Worm (Caenorhabditis elegans): Measurements from ENCODE around the gene nep-3.

- TF ChIP-seq zag-1 (tag; optimal IDR thresholded peaks at IDR 0.05) (no peak), lsy-2 (tag; optimal IDR thresholded peaks at IDR 0.05) (no peak), egl-27 (tag; optimal IDR thresholded peaks at IDR 0.05) (no peak), blmp-1 (tag; optimal IDR thresholded peaks at IDR 0.05; ENCODE audit: insufficient read depth) (no peak), unc-55 (GFP tag; optimal IDR thresholded peaks at IDR 0.05) (no peak)
Observed at ce11 chrII:3922696-3923095, 45.7 kb upstream of the nep-3 start.

Measured in whole organism, L2 larva.